Worm (Caenorhabditis elegans) whole organism, L2 larva: Measurements from ENCODE around the gene R10E8.3.

Experiments
- ZK546.5 ChIP-seq: sonication (generic microtip); optimal IDR thresholded peaks from 2 replicates; lab custom pipeline; 2017; ENCODE audit warnings: missing biosample characterization, missing genetic modification characterization
- ama-1 ChIP-seq: fragments of 150-350 bp; optimal IDR thresholded peaks from 2 replicates; lab custom pipeline; 2018; ENCODE audit warnings: inconsistent platforms
- ceh-82 ChIP-seq: fragments of 150-350 bp; optimal IDR thresholded peaks from 2 replicates; lab custom pipeline; 2014; ENCODE audit warnings: missing biosample characterization, missing genetic modification characterization
- fos-1 ChIP-seq: fragments of 150-350 bp; optimal IDR thresholded peaks from 2 replicates; lab custom pipeline; 2014; ENCODE audit warnings: missing biosample characterization, missing genetic modification characterization
- lin-39 ChIP-seq: fragments of 150-350 bp; optimal IDR thresholded peaks from 2 replicates; lab custom pipeline; 2014; ENCODE audit warnings: missing biosample characterization, missing genetic modification reagents, missing genetic modification characterization
- lsy-2 ChIP-seq, 2 experiments: fragments of 150-350 bp in 1 of 2; sonication (generic microtip) in 1 of 2; optimal IDR thresholded peaks; 2 replicates each; lab custom pipeline; 2014 to 2017; ENCODE audit warnings: missing biosample characterization in 2 of 2, missing genetic modification characterization in 2 of 2
- mdl-1 ChIP-seq, 2 experiments: fragments of 150-350 bp in 1 of 2; sonication (generic microtip) in 1 of 2; optimal IDR thresholded peaks; 2 replicates each; lab custom pipeline; 2017; ENCODE audit warnings: missing biosample characterization in 2 of 2, missing genetic modification characterization in 2 of 2
- nhr-237 ChIP-seq: fragments of 150-350 bp; optimal IDR thresholded peaks from 2 replicates; lab custom pipeline; 2014; ENCODE audit warnings: missing biosample characterization, missing genetic modification characterization
- peb-1 ChIP-seq: fragments of 150-350 bp; optimal IDR thresholded peaks from 2 replicates; lab custom pipeline; 2014; ENCODE audit warnings: missing biosample characterization, missing genetic modification characterization
- snpc-4 ChIP-seq: fragments of 150-350 bp; optimal IDR thresholded peaks from 2 replicates; lab custom pipeline; 2014; ENCODE audit warnings: missing biosample characterization, missing genetic modification characterization
- unc-62 ChIP-seq: fragments of 150-350 bp; optimal IDR thresholded peaks from 2 replicates; lab custom pipeline; 2014; ENCODE audit warnings: missing biosample characterization, missing genetic modification reagents, missing genetic modification characterization
- zag-1 ChIP-seq: fragments of 150-350 bp; optimal IDR thresholded peaks from 2 replicates; lab custom pipeline; 2014; ENCODE audit warnings: missing biosample characterization, missing genetic modification characterization
- ztf-1 ChIP-seq: fragments of 200-800 bp; sonication (Bioruptor generic); conservative IDR thresholded peaks from 2 replicates; pipeline ENCODE4 v1.3.6; 2022; ENCODE audit warnings: missing genetic modification characterization, missing compliant biosample characterization

- TF ChIP-seq nhr-237 (tag; lab: Kevin White, UChicago) (no peak), ztf-1 (GFP tag; lab: Robert Waterston, UW) (no peak), lsy-2 (tag; optimal IDR thresholded peaks at IDR 0.05; lab: Kevin White, UChicago) (no peak), ama-1 (lab: Kevin White, UChicago) (no peak), mdl-1 (tag; optimal IDR thresholded peaks at IDR 0.05; lab: Kevin White, UChicago) (no peak), zag-1 (tag; lab: Kevin White, UChicago) (no peak), lin-39 (tag; lab: Kevin White, UChicago) (no peak), snpc-4 (no peak), ZK546.5 (tag; lab: Kevin White, UChicago) (no peak), ceh-82 (tag; lab: Kevin White, UChicago) (no peak), fos-1 (no peak), unc-62 (GFP tag; lab: Kevin White, UChicago) (no peak), peb-1 (tag; lab: Kevin White, UChicago) (no peak)
Observed at ce11 chrV:18270403-18270802, 33.8 kb upstream of the R10E8.3 start, which contains the start of gene Y37H2C.4.
